Worm (Caenorhabditis elegans): ENCODE results near the gene Y41G9A.6.

Y41G9A.6 gene

DNA sequence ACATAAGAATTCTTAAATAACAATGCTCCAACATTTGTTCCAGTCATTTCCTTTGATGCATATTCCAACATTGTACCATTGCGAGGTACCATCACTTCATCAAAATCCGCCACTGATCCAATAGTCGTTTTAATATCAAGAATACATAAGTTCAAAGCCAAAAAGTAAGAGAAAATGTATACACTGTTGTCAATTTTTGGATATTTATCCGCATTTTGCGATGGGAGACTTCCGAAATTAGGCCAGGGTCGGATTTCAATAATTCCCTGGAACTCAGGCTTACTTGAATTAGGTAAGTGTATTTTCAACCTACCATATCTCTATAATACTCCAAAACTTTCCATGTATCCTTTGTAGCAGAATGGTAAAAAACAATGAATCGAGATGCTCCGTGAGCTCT is 30.6 kb upstream of the Y41G9A.6 start, which contains the start of gene M02F4.2:
Gene M02F4.2 (minus strand): TSS at position 101 of the 400 bp plus-strand sequence.
- TF ChIP-seq ama-1 (optimal IDR thresholded peaks at IDR 0.05): no peak
- no peak for TF ChIP-seq hmbx-1 (tag; optimal IDR thresholded peaks at IDR 0.05)
- TF ChIP-seq tbx-37 (GFP tag; conservative IDR thresholded peaks at IDR 0.05): no peak
- TF ChIP-seq ceh-36 (tag; optimal IDR thresholded peaks at IDR 0.05): no peak

DNA sequence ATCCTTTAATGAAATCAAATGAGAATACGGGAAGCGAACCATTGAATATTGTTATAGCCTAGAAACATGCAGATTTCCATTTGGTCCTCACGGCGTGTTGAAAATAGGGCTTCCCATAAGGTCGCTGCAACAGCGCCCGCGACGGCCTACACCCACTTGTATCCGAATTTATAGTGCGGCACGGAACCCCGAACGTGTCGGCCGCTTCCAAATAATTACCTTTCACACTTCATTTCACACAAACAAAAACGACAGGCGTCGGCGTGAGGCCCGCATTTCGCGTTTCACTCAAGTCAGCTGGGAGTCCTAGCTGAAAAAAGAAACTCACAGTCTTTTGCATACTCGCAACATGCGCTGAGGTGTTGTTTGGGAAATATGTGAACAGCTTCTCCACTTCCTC is 29.9 kb upstream of the Y41G9A.6 start:
- no peak for TF ChIP-seq flt-1 (GFP tag; IDR thresholded peaks at IDR 0.05)
- TF ChIP-seq hnd-1 (tag; optimal IDR thresholded peaks at IDR 0.05): no peak
- TF ChIP-seq scrt-1 (GFP tag; IDR thresholded peaks at IDR 0.05): no peak
- TF ChIP-seq tra-4 (tag; optimal IDR thresholded peaks at IDR 0.05): no peak
- TF ChIP-seq ceh-36 (tag; optimal IDR thresholded peaks at IDR 0.05): no peak
- no peak for TF ChIP-seq ceh-13 (GFP tag; optimal IDR thresholded peaks at IDR 0.05)
- no peak for TF ChIP-seq pes-1 (GFP tag; IDR thresholded peaks at IDR 0.05)
- no peak for TF ChIP-seq hmg-4 (GFP tag; optimal IDR thresholded peaks at IDR 0.05)
- no peak for TF ChIP-seq F13C5.2 (tag; optimal IDR thresholded peaks at IDR 0.05)
- TF ChIP-seq hmbx-1 (tag; optimal IDR thresholded peaks at IDR 0.05): no peak
- no peak for TF ChIP-seq B0310.2 (tag; optimal IDR thresholded peaks at IDR 0.05)

DNA sequence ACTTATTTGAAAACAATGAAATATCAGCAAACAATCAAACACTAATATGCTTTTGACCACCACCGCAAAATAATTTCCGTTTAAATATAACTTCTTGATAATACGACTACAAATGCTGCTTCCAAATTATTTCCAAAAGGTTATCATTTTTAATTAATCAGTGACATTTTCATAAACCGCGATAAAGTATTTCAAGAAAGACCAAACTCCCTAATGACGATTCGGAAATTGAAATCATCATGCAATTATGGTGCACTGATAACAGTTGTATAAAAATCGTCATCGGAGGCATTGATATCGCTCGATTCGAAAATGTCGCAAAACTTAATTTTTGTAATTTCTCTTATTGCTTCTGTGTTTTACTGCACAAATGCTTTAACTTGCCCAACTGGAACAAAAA is 27.9 kb upstream of the Y41G9A.6 start, which contains the start of gene clec-265:
Gene clec-265 (plus strand): TSS at position 300 of the 400 bp plus-strand sequence.
- no peak for TF ChIP-seq flt-1 (GFP tag; IDR thresholded peaks at IDR 0.05)
- no peak for TF ChIP-seq tbx-37 (GFP tag; conservative IDR thresholded peaks at IDR 0.05)
- TF ChIP-seq B0310.2 (tag; optimal IDR thresholded peaks at IDR 0.05): no peak
- no peak for TF ChIP-seq ceh-36 (tag; optimal IDR thresholded peaks at IDR 0.05)
- TF ChIP-seq hmbx-1 (tag; optimal IDR thresholded peaks at IDR 0.05): no peak
- TF ChIP-seq ceh-13 (GFP tag; optimal IDR thresholded peaks at IDR 0.05): no peak
- TF ChIP-seq tra-4 (tag; optimal IDR thresholded peaks at IDR 0.05): no peak
- TF ChIP-seq sea-1 (GFP tag; conservative IDR thresholded peaks at IDR 0.05): no peak

DNA sequence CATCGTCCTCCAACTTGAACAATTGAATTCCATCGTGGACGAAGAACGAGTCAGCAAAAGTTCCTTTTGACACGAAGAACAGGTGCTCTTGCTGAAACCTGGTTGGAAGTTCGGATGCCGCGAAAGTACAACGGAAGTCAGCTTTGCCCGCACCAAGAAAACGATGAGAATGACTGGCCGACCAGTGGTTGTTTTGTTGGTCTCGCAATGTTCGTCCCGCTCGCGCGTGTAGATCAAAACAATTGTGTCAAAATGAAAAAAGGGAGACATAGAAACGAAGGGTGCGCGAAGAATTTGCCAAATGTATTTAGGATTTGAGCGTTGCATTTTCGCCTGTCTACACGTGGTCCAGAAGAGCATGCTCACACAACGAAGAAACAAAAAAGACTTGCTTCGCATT is 25.4 kb upstream of the Y41G9A.6 start, which contains the start of gene M02F4.1:
Gene M02F4.1 (minus strand): TSS at position 101 of the 400 bp plus-strand sequence.
- TF ChIP-seq hnd-1 (tag; optimal IDR thresholded peaks at IDR 0.05) (no peak), ceh-13 (GFP tag; optimal IDR thresholded peaks at IDR 0.05) (no peak), tra-4 (tag; optimal IDR thresholded peaks at IDR 0.05) (no peak), sea-1 (GFP tag; conservative IDR thresholded peaks at IDR 0.05) (no peak), scrt-1 (GFP tag; IDR thresholded peaks at IDR 0.05) (no peak), hmg-4 (GFP tag; optimal IDR thresholded peaks at IDR 0.05) (no peak), aly-1 (tag; optimal IDR thresholded peaks at IDR 0.05) (no peak), ama-1 (optimal IDR thresholded peaks at IDR 0.05) (no peak), tbx-11 (GFP tag; IDR thresholded peaks at IDR 0.05) (no peak), flt-1 (GFP tag; IDR thresholded peaks at IDR 0.05) (no peak), B0310.2 (tag; optimal IDR thresholded peaks at IDR 0.05) (no peak), ets-7 (tag; optimal IDR thresholded peaks at IDR 0.05) (no peak), hmbx-1 (tag; optimal IDR thresholded peaks at IDR 0.05) (no peak), F13C5.2 (tag; optimal IDR thresholded peaks at IDR 0.05) (no peak), tbx-37 (GFP tag; conservative IDR thresholded peaks at IDR 0.05) (no peak), ceh-36 (tag; optimal IDR thresholded peaks at IDR 0.05) (no peak), pes-1 (GFP tag; IDR thresholded peaks at IDR 0.05) (no peak)

DNA sequence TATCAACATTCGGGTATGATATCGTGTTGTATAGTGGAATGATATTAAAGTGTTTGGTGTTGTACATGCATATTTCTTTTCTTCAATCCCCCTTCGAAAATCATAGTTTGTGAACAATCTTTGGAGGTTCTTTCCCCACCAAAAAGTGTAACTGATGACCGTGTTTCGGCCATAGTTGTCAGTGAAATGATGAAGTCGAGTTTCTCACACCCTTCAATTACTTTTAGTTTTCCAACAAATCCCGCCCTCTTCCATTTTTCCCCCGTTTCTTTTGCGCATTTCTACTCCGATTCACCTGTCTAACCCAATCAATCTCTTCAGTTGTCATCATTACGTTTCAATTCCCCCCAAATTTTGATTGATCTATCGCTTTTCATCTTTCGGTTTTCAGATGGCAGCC is 21.5 kb upstream of the Y41G9A.6 start:
- TF ChIP-seq ceh-36 (tag; optimal IDR thresholded peaks at IDR 0.05): no peak
- TF ChIP-seq ets-7 (tag; optimal IDR thresholded peaks at IDR 0.05): no peak
- TF ChIP-seq aly-1 (tag; optimal IDR thresholded peaks at IDR 0.05): no peak
- no peak for TF ChIP-seq sea-1 (GFP tag; conservative IDR thresholded peaks at IDR 0.05)
- no peak for TF ChIP-seq hnd-1 (tag; optimal IDR thresholded peaks at IDR 0.05)
- TF ChIP-seq B0310.2 (tag; optimal IDR thresholded peaks at IDR 0.05): no peak

DNA sequence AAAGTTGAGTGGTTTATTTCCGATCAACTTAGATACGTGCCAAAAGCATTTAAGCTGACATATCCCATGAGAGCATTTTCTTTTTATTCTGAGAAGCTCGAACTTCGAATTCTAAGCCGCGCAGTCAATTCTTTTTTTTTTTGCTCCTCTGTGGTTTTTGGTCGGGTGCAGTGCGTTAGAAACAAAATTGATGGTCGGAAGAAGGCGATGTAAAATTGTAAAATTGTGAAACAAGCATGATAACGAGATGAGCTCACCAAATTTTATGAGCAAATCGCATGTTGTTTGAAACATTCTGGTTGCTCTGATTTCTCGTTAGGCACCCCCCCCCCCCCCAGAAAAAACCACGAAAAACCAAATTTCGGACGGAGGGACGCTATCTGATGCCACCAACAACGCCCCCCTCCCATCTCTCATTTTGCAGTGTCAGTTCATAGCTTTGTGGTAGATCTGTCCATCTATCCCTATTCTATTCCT is 21.1 kb upstream of the Y41G9A.6 start, which contains the start of gene aqp-7:
Gene aqp-7 (plus strand): TSS at position 427 of the 477 bp plus-strand sequence.
- TF ChIP-seq tbx-11 (GFP tag; IDR thresholded peaks at IDR 0.05): no peak
- no peak for TF ChIP-seq hmg-4 (GFP tag; optimal IDR thresholded peaks at IDR 0.05)
- no peak for TF ChIP-seq hmbx-1 (tag; optimal IDR thresholded peaks at IDR 0.05)
- no peak for TF ChIP-seq hnd-1 (tag; optimal IDR thresholded peaks at IDR 0.05)
- TF ChIP-seq B0310.2 (tag; optimal IDR thresholded peaks at IDR 0.05): no peak
- no peak for TF ChIP-seq aly-1 (tag; optimal IDR thresholded peaks at IDR 0.05)
- TF ChIP-seq tra-4 (tag; optimal IDR thresholded peaks at IDR 0.05): no peak
- no peak for TF ChIP-seq scrt-1 (GFP tag; IDR thresholded peaks at IDR 0.05)
- no peak for TF ChIP-seq ceh-36 (tag; optimal IDR thresholded peaks at IDR 0.05)
- no peak for TF ChIP-seq ceh-13 (GFP tag; optimal IDR thresholded peaks at IDR 0.05)
- TF ChIP-seq ama-1 (optimal IDR thresholded peaks at IDR 0.05): no peak
- TF ChIP-seq pes-1 (GFP tag; IDR thresholded peaks at IDR 0.05): no peak
- no peak for TF ChIP-seq F13C5.2 (tag; optimal IDR thresholded peaks at IDR 0.05)
- no peak for TF ChIP-seq flt-1 (GFP tag; IDR thresholded peaks at IDR 0.05)
- TF ChIP-seq sea-1 (GFP tag; conservative IDR thresholded peaks at IDR 0.05): no peak

DNA sequence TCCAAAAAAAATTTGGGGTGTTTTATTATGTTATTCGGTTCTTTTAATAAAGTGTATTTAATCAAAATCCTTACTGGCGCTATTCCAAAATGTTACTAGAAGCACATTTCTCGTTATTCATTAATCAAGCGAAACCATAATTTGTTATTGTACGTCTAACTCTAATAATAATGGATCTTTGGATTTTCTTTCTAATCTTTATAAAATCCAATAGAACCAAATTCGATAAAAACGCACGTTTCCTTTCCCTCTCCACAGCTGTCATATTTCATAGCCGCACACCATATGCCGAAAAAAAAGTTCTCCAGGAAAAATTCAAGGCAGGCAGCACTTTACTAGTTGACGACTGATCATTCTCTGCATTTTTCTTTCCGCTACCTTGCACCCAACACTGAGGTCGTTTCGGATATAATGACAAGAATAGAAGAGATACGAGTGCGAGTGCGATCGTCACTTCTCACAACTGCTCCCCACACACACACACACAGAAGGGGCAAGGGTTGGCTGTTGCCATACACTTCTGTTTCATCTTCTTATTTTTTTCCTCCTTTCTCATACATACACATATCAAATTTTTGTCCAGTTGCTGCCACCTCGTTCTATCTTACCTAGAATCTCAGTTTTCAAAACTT is 20.1 kb upstream of the Y41G9A.6 start:
- TF ChIP-seq hnd-1 (tag; optimal IDR thresholded peaks at IDR 0.05): no peak
- TF ChIP-seq tbx-37 (GFP tag; conservative IDR thresholded peaks at IDR 0.05): no peak
- no peak for TF ChIP-seq B0310.2 (tag; optimal IDR thresholded peaks at IDR 0.05)
- TF ChIP-seq hmg-4 (GFP tag; optimal IDR thresholded peaks at IDR 0.05): no peak
- no peak for TF ChIP-seq tbx-11 (GFP tag; IDR thresholded peaks at IDR 0.05)
- TF ChIP-seq flt-1 (GFP tag; IDR thresholded peaks at IDR 0.05): no peak
- no peak for TF ChIP-seq tra-4 (tag; optimal IDR thresholded peaks at IDR 0.05)
- TF ChIP-seq ceh-13 (GFP tag; optimal IDR thresholded peaks at IDR 0.05): no peak
- no peak for TF ChIP-seq hmbx-1 (tag; optimal IDR thresholded peaks at IDR 0.05)
- TF ChIP-seq aly-1 (tag; optimal IDR thresholded peaks at IDR 0.05): no peak
- no peak for TF ChIP-seq pes-1 (GFP tag; IDR thresholded peaks at IDR 0.05)
- TF ChIP-seq sea-1 (GFP tag; conservative IDR thresholded peaks at IDR 0.05): no peak
- no peak for TF ChIP-seq F13C5.2 (tag; optimal IDR thresholded peaks at IDR 0.05)
- TF ChIP-seq ets-7 (tag; optimal IDR thresholded peaks at IDR 0.05): no peak
- TF ChIP-seq ama-1 (optimal IDR thresholded peaks at IDR 0.05): no peak
- no peak for TF ChIP-seq ceh-36 (tag; optimal IDR thresholded peaks at IDR 0.05)
